Worm (Caenorhabditis elegans) whole organism, L2 larva: ENCODE measurements around the gene ZK177.11.

Experiments
- Y55F3AM.14 ChIP-seq: fragments of 200-800 bp; sonication (Bioruptor generic); optimal IDR thresholded peaks from 2 replicates; lab custom pipeline; 2018; ENCODE audit warnings: mild to moderate bottlenecking, missing genetic modification characterization, missing compliant biosample characterization
- alr-1 ChIP-seq: fragments of 150-350 bp; optimal IDR thresholded peaks from 2 replicates; lab custom pipeline; 2014; ENCODE audit warnings: missing biosample characterization, missing genetic modification characterization
- ama-1 ChIP-seq: fragments of 150-350 bp; optimal IDR thresholded peaks from 2 replicates; lab custom pipeline; 2018; ENCODE audit warnings: inconsistent platforms
- elt-1 ChIP-seq: fragments of 150-350 bp; optimal IDR thresholded peaks from 2 replicates; lab custom pipeline; 2014; ENCODE audit warnings: missing biosample characterization, missing genetic modification characterization
- elt-3 ChIP-seq: sonication (generic microtip); optimal IDR thresholded peaks from 2 replicates; lab custom pipeline; 2017; ENCODE audit warnings: missing biosample characterization, missing genetic modification characterization
- lin-11 ChIP-seq: fragments of 150-350 bp; sonication (generic microtip); optimal IDR thresholded peaks from 2 replicates; lab custom pipeline; 2014; ENCODE audit warnings: missing biosample characterization, missing genetic modification characterization, inconsistent platforms, mixed read lengths
- mdl-1 ChIP-seq, 2 experiments: fragments of 150-350 bp in 1 of 2; sonication (generic microtip) in 1 of 2; optimal IDR thresholded peaks; 2 replicates each; lab custom pipeline; 2017; ENCODE audit warnings: missing biosample characterization in 2 of 2, missing genetic modification characterization in 2 of 2
- nhr-11 ChIP-seq: fragments of 150-350 bp; optimal IDR thresholded peaks from 2 replicates; lab custom pipeline; 2014; ENCODE audit warnings: missing biosample characterization, missing genetic modification characterization

DNA sequence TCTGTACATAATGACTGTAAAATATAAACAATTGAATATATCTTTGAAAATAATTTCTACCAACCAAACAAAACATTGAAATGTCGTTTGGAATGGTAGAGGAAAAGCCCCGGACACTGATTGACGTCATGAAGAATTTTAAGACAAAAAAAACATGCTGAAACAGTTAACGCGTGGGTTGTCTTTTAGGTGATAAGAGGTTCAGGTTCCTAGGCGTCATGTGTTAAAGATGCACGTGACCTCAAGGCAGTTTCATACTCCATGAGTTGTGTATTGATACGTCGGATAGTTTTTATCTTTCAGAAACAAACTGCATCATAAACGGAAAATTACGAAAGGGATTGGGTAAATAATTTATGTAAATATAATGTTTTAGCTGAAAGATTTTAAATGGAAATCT lies 34.4 kb downstream of the ZK177.11 start:
- no peak for TF ChIP-seq nhr-11
- TF ChIP-seq mdl-1 (tag; optimal IDR thresholded peaks at IDR 0.05; lab: Kevin White, UChicago): no peak
- no peak for TF ChIP-seq Y55F3AM.14 (GFP tag; lab: Kevin White, UChicago)
- no peak for TF ChIP-seq ama-1
- no peak for TF ChIP-seq lin-11 (tag; lab: Kevin White, UChicago)
- TF ChIP-seq elt-1 (tag; lab: Kevin White, UChicago): no peak
- no peak for TF ChIP-seq alr-1 (tag; lab: Kevin White, UChicago)
- no peak for TF ChIP-seq elt-3 (tag; lab: Kevin White, UChicago)
